Fruit fly (Drosophila melanogaster) whole organism: Measurements from ENCODE around the gene Ets21C.

ENCODE experiments used
- CG8478 ChIP-seq: fragments of >200 bp; optimal IDR thresholded peaks from 2 replicates; lab custom pipeline; 2018; ENCODE audit warnings: inconsistent platforms
- Dll ChIP-seq: fragments of >200 bp; optimal IDR thresholded peaks from 2 replicates; lab custom pipeline; 2017
- EcR ChIP-seq, 2 experiments: fragments of >200 bp; optimal IDR thresholded peaks; 2 replicates each; lab custom pipeline; 2017; ENCODE audit warnings: missing biosample characterization in 2 of 2, missing genetic modification characterization in 2 of 2, missing genetic modification reagents in 2 of 2
- pan ChIP-seq: fragments of >200 bp; optimal IDR thresholded peaks from 2 replicates; lab custom pipeline; 2017
- psq ChIP-seq: fragments of >200 bp; optimal IDR thresholded peaks from 2 replicates; lab custom pipeline; 2017
- usp ChIP-seq: fragments of >200 bp; optimal IDR thresholded peaks from 2 replicates; lab custom pipeline; 2017; ENCODE audit warnings: missing biosample characterization, missing genetic modification characterization, mixed read lengths

Ets21C gene

dm6 chr2L:563769-564550 lies 11.2 kb upstream of the Ets21C start, which contains the start of the genes uncNacbeta and CG2794:
TSS of gene uncNacbeta (minus strand) at chr2L:563819.
TSS of gene CG2794 (plus strand) at chr2L:564163.
- no peak for TF ChIP-seq usp
- TF ChIP-seq EcR (GFP tag; optimal IDR thresholded peaks at IDR 0.05; lab: Kevin White, UChicago): no peak
- no peak for TF ChIP-seq psq (lab: Kevin White, UChicago)
- no peak for TF ChIP-seq CG8478 (lab: Kevin White, UChicago)
- TF ChIP-seq pan: no peak
- TF ChIP-seq Dll (lab: Kevin White, UChicago): no peak

dm6 chr2L:563314-563713 lies 10.6 kb upstream of the Ets21C start:
- TF ChIP-seq usp (no peak), pan (no peak), EcR (GFP tag; optimal IDR thresholded peaks at IDR 0.05; lab: Kevin White, UChicago) (no peak), CG8478 (lab: Kevin White, UChicago) (no peak)

dm6 chr2L:559770-560567 lies 7.2 kb upstream of the Ets21C start, which contains the start of gene rempA:
TSS of gene rempA (minus strand) at chr2L:560310.
- TF ChIP-seq psq (lab: Kevin White, UChicago): no peak
- peak; percentile 36 for TF ChIP-seq Dll (lab: Kevin White, UChicago)

dm6 chr2L:559311-559710 lies 6.6 kb upstream of the Ets21C start, which contains the start of gene Tspo:
TSS of gene Tspo (plus strand) at chr2L:559612.
- no peak for TF ChIP-seq pan
- TF ChIP-seq Dll (lab: Kevin White, UChicago): no peak
- TF ChIP-seq usp: no peak
- no peak for TF ChIP-seq psq (lab: Kevin White, UChicago)
- no peak for TF ChIP-seq CG8478 (lab: Kevin White, UChicago)
- no peak for TF ChIP-seq EcR (GFP tag; optimal IDR thresholded peaks at IDR 0.05; lab: Kevin White, UChicago)

DNA sequence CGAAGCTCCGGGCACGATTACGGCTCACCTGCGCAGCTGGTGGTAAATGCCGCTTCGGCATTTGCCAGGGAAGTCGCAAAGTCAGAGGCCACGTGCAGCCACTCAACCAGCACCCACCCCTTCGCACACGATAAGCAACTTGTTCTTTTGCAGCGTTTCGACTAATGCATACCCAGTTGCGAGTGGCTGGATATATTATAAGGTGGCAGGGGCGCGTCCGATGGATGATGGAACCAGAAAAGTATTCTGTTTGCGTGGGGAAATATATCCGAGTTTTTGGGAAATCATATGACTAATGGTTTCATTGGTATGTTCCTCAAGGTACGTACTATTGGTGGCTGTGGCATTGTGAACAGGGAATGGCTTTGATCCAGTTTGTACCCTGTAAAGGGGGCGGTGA lies 3.1 kb downstream of the Ets21C start:
- TF ChIP-seq pan (peak; percentile 64), usp (no peak)

DNA sequence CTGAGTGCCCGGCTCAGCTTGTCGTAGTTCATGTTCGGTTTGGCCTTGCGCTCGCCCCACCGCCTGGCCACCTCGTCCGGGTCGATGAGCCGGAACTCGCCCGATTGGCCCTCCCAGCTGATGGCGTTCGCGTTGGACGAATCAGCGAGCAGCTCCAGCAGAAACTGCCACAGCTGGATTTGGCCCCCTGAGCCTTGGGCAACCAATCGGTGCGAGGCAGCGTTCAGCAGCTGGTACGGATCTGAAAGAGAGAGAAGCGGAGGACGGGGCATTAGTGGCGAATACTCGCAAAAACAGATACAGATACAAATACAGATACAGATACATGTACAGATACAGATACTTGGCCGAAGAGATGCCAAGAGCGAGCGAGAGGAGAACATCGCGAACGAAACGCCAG lies 4.7 kb downstream of the Ets21C start:
- no peak for TF ChIP-seq EcR (GFP tag; optimal IDR thresholded peaks at IDR 0.05; lab: Kevin White, UChicago)
- peak; percentile 34 for TF ChIP-seq CG8478 (lab: Kevin White, UChicago)
- TF ChIP-seq pan: no peak

- no peak for TF ChIP-seq Dll (lab: Kevin White, UChicago)
- TF ChIP-seq pan: no peak
- no peak for TF ChIP-seq EcR (GFP tag; optimal IDR thresholded peaks at IDR 0.05; lab: Kevin White, UChicago)
- TF ChIP-seq usp: no peak
- TF ChIP-seq psq (lab: Kevin White, UChicago): no peak
- TF ChIP-seq CG8478 (lab: Kevin White, UChicago): no peak
Measured at dm6 chr2L:544444-545179, 8.1 kb downstream of the Ets21C start, which contains the start of the genes Spp and nAChRbeta3. TSS of gene Spp (minus strand) at chr2L:544653. TSS of gene nAChRbeta3 (plus strand) at chr2L:545129.

DNA sequence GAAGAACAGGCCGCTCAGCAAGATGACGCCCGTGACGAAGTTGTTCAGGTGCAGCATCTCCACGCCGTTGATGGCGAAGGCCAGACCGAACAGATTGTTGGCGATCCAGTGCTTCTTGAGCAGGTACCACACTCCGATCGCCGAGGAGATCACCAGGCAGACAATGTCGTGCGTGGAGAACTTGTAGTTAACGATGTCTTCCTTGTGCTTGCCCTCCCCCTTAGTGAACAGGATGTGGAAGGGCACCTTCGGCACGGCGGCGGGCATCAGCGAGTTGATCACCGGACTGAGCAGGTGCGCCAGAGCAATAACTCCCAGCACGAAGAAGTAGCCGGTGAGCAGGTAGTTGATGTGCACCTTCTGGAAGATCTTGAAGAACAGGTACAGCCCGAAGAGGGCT lies 8.9 kb downstream of the Ets21C start:
- TF ChIP-seq usp: no peak
- no peak for TF ChIP-seq CG8478 (lab: Kevin White, UChicago)
- no peak for TF ChIP-seq pan
- no peak for TF ChIP-seq psq (lab: Kevin White, UChicago)
- TF ChIP-seq Dll (lab: Kevin White, UChicago): no peak
- no peak for TF ChIP-seq EcR (GFP tag; optimal IDR thresholded peaks at IDR 0.05; lab: Kevin White, UChicago)

- TF ChIP-seq EcR (GFP tag; optimal IDR thresholded peaks at IDR 0.05; lab: Kevin White, UChicago) (no peak), Dll (lab: Kevin White, UChicago) (no peak), psq (lab: Kevin White, UChicago) (no peak), usp (no peak), pan (no peak), CG8478 (lab: Kevin White, UChicago) (no peak)
Measured at dm6 chr2L:542338-542967, 10.3 kb downstream of the Ets21C start, which contains the start of gene lwr. TSS of gene lwr (minus strand) at chr2L:542580.

DNA sequence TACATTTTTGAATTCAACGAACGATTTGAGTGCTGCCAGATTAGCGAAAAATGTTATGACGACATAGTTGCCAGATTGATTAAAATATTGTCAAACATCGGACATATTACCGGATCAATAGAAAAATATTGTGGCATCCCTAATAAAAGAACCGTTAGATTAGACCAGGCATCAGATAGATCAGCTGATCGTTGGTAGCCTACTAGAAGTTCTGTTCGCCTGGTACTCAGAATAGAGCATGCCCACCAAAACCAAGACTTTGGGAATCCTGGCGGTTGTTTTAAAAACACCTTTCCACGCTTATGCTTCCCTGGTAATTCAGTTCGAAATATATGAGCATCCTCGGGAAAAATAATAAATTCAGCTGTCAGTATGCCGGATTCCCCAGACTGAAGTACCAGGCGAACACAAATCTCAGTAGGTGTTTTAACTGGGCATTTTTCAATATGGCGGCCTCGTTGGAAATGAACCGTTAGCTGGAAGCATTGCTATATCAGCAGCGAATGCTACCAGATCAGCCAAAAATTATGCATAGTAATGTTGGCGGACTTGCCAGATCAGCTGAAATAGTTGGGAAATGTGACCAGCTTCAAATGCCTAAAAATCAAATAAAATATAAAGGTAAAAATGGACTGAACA lies 12.0 kb downstream of the Ets21C start:
- TF ChIP-seq usp (no peak), Dll (lab: Kevin White, UChicago) (no peak), psq (lab: Kevin White, UChicago) (no peak), pan (no peak), EcR (GFP tag; optimal IDR thresholded peaks at IDR 0.05; lab: Kevin White, UChicago) (no peak), CG8478 (lab: Kevin White, UChicago) (no peak)

dm6 chr2L:533734-534133 lies 19.0 kb downstream of the Ets21C start:
- TF ChIP-seq Dll (lab: Kevin White, UChicago) (no peak), EcR (GFP tag; optimal IDR thresholded peaks at IDR 0.05; lab: Kevin White, UChicago) (no peak), pan (no peak), psq (lab: Kevin White, UChicago) (no peak), CG8478 (lab: Kevin White, UChicago) (no peak), usp (no peak)
